Fruit fly (Drosophila melanogaster): ENCODE measurements around the gene CG9109.

The CG9109 gene

DNA sequence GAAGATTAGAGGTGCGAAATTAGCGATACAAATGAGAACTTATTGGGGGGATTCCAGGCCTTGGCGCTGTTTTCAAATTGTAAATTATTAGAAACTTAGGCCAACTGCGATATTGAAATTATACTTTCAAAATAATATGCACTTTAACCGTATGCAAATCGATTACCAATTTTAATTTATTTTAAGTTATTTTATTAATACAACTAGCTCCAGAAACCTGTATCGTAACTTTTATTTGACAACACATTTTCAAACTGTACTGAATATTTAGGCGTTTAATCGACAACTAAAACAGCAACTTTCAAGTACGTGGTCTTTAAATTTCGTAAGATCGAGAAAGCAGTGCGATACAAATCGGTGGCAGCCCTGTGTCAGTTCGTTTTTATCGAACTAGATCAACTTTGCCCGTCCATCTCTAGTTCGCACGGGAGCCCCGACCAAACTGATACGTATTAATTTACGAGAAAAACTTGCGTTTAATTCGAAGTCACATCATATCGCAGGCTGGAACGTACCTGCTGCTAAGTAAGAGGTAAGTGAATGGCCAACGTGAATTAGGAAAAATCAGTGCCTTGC, 36.5 kb upstream of the CG9109 start, which contains the start of the genes CG9154 and Kr-h2 (continued):
- TF ChIP-seq caup (GFP tag; optimal IDR thresholded peaks at IDR 0.05; ENCODE audit: severe bottlenecking) (no peak), scrt (GFP tag; optimal IDR thresholded peaks at IDR 0.05) (no peak), Dfd (GFP tag; optimal IDR thresholded peaks at IDR 0.05) (no peak), CG14441 (GFP tag; IDR thresholded peaks at IDR 0.05) (no peak), CG16815 (GFP tag; optimal IDR thresholded peaks at IDR 0.05) (no peak), Poxn (GFP tag; IDR thresholded peaks at IDR 0.05) (no peak), CG7357 (GFP tag; IDR thresholded peaks at IDR 0.05) (no peak), chinmo (GFP tag; IDR thresholded peaks at IDR 0.05; ENCODE audit: partially characterized antibody) (peak; percentile 23; the same call in 1 of the 4 replicates), CG9876 (GFP tag; optimal IDR thresholded peaks at IDR 0.05) (no peak), tap (tag; optimal IDR thresholded peaks at IDR 0.05) (no peak), ash1 (GFP tag; optimal IDR thresholded peaks at IDR 0.05) (no peak), ttk (GFP tag; IDR thresholded peaks at IDR 0.05) (no peak), Mes4 (GFP tag; optimal IDR thresholded peaks at IDR 0.05) (peak; percentile 23), CkIIα-i1 (GFP tag; IDR thresholded peaks at IDR 0.05) (no peak), CG10654 (GFP tag; optimal IDR thresholded peaks at IDR 0.05) (no peak), CG4328 (GFP tag; optimal IDR thresholded peaks at IDR 0.05) (peak; percentile 24), phol (tag; optimal IDR thresholded peaks at IDR 0.05) (peak; percentile 37), CG30020 (tag; optimal IDR thresholded peaks at IDR 0.05) (peak; percentile 34), CG2875 (GFP tag; optimal IDR thresholded peaks at IDR 0.05) (no peak), NK7.1 (GFP tag; optimal IDR thresholded peaks at IDR 0.05) (no peak), CG2889 (GFP tag; IDR thresholded peaks at IDR 0.05) (no peak), crol (GFP tag; IDR thresholded peaks at IDR 0.05) (no peak), vvl (GFP tag; IDR thresholded peaks at IDR 0.05) (peak; percentile 47; the same call in 1 of the 2 replicates), fd64A (GFP tag; optimal IDR thresholded peaks at IDR 0.05) (no peak), ac (GFP tag; optimal IDR thresholded peaks at IDR 0.05) (no peak), tin (GFP tag; optimal IDR thresholded peaks at IDR 0.05) (no peak), CG17186 (GFP tag; optimal IDR thresholded peaks at IDR 0.05) (peak; percentile 42), gcm2 (GFP tag; optimal IDR thresholded peaks at IDR 0.05) (no peak), CG14710 (tag; optimal IDR thresholded peaks at IDR 0.05) (peak; percentile 69), sens-2 (GFP tag; IDR thresholded peaks at IDR 0.05) (no peak), HmgZ (tag; optimal IDR thresholded peaks at IDR 0.05) (peak; percentile 12), CG7786 (GFP tag; optimal IDR thresholded peaks at IDR 0.05) (no peak), dysf (GFP tag; IDR thresholded peaks at IDR 0.05) (peak; percentile 32; the same call in 1 of the 3 replicates), CG10959 (GFP tag; IDR thresholded peaks at IDR 0.05) (no peak), CG3838 (GFP tag; optimal IDR thresholded peaks at IDR 0.05) (no peak), Dll (GFP tag; IDR thresholded peaks at IDR 0.05; ENCODE audit: partially characterized antibody) (peak; percentile 66; the same call in 2 of the 4 replicates), CG6765 (GFP tag; optimal IDR thresholded peaks at IDR 0.05) (no peak), sna (GFP tag; IDR thresholded peaks at IDR 0.05; ENCODE audit: partially characterized antibody) (no peak), CG42726 (GFP tag; IDR thresholded peaks at IDR 0.05; ENCODE audit: partially characterized antibody) (peak; percentile 69), CG17359 (tag; optimal IDR thresholded peaks at IDR 0.05) (no peak), fd96Cb (tag; optimal IDR thresholded peaks at IDR 0.05) (no peak), Dbx (GFP tag; IDR thresholded peaks at IDR 0.05) (no peak), CG11695 (GFP tag; IDR thresholded peaks at IDR 0.05) (no peak), C15 (GFP tag; IDR thresholded peaks at IDR 0.05) (no peak), al (GFP tag; IDR thresholded peaks at IDR 0.05) (no peak), nmo (GFP tag; optimal IDR thresholded peaks at IDR 0.05) (peak; percentile 61), Med (GFP tag) (peak; percentile 75), Atf-2 (GFP tag; optimal IDR thresholded peaks at IDR 0.05) (no peak), Eip74EF (GFP tag; optimal IDR thresholded peaks at IDR 0.05) (no peak), gt (GFP tag; IDR thresholded peaks at IDR 0.05) (no peak), Xbp1 (GFP tag; optimal IDR thresholded peaks at IDR 0.05) (peak; percentile 81)
